Fruit fly (Drosophila melanogaster) whole organism, prepupa: Measurements from ENCODE around the gene CG4080.

ENCODE experiments used
- CG10631 ChIP-seq: fragments of 200-800 bp; sonication (Bioruptor generic); optimal IDR thresholded peaks from 2 replicates; lab custom pipeline; 2016; ENCODE audit warnings: missing biosample characterization, missing genetic modification characterization
- CG10669 ChIP-seq: fragments of 200-800 bp; sonication (Bioruptor generic); optimal IDR thresholded peaks from 3 replicates; lab custom pipeline; 2018; ENCODE audit warnings: missing biosample characterization, mild to moderate bottlenecking, missing genetic modification characterization, moderate library complexity
- CG11902 ChIP-seq: fragments of 200-800 bp; sonication (Bioruptor generic); optimal IDR thresholded peaks from 3 replicates; lab custom pipeline; 2016; ENCODE audit warnings: missing biosample characterization, missing genetic modification characterization
- CG15336 ChIP-seq: fragments of 200-800 bp; sonication (Bioruptor generic); IDR thresholded peaks from 2 replicates; pipeline ENCODE4 v1.3.6; 2022; ENCODE audit warnings: missing biosample characterization, missing genetic modification characterization
- CG1621 ChIP-seq: fragments of 200-800 bp; sonication (Bioruptor generic); optimal IDR thresholded peaks from 3 replicates; lab custom pipeline; 2018; ENCODE audit warnings: missing biosample characterization, mild to moderate bottlenecking, missing genetic modification characterization
- CG16779 ChIP-seq: fragments of 200-800 bp; sonication (Bioruptor generic); optimal IDR thresholded peaks from 3 replicates; lab custom pipeline; 2017; ENCODE audit warnings: missing biosample characterization, mild to moderate bottlenecking, missing genetic modification characterization
- CG34406 ChIP-seq: fragments of 200-800 bp; sonication (Bioruptor generic); optimal IDR thresholded peaks from 3 replicates; lab custom pipeline; 2016; ENCODE audit warnings: missing biosample characterization, missing genetic modification characterization
- CG4318 ChIP-seq: fragments of 200-800 bp; sonication (Bioruptor generic); optimal IDR thresholded peaks from 3 replicates; lab custom pipeline; 2017; ENCODE audit warnings: missing biosample characterization, mild to moderate bottlenecking, missing genetic modification characterization
- CG6163 ChIP-seq: fragments of 200-800 bp; sonication (Bioruptor generic); IDR thresholded peaks from 3 replicates; pipeline ENCODE4 v1.3.6; 2022; ENCODE audit warnings: missing biosample characterization, missing genetic modification characterization
- CG6276 ChIP-seq: fragments of 200-800 bp; sonication (Bioruptor generic); optimal IDR thresholded peaks from 2 replicates; lab custom pipeline; 2017; ENCODE audit warnings: missing biosample characterization, mild to moderate bottlenecking, missing genetic modification characterization
- CG6792 ChIP-seq: fragments of 200-800 bp; sonication (Bioruptor generic); optimal IDR thresholded peaks from 3 replicates; lab custom pipeline; 2016; ENCODE audit warnings: missing biosample characterization, missing genetic modification characterization
- CG6808 ChIP-seq: fragments of 200-800 bp; sonication (Bioruptor generic); optimal IDR thresholded peaks from 3 replicates; lab custom pipeline; 2017; ENCODE audit warnings: missing biosample characterization, missing genetic modification characterization, mild to moderate bottlenecking, moderate library complexity, missing genetic modification reagents
- CG6854 ChIP-seq: fragments of 200-800 bp; sonication (Bioruptor generic); optimal IDR thresholded peaks from 2 replicates; lab custom pipeline; 2017; ENCODE audit warnings: missing biosample characterization, mild to moderate bottlenecking, missing genetic modification characterization
- CG7368 ChIP-seq: fragments of 200-800 bp; sonication (Bioruptor generic); optimal IDR thresholded peaks from 3 replicates; lab custom pipeline; 2016; ENCODE audit warnings: missing biosample characterization, missing genetic modification characterization
- CG8319 ChIP-seq: fragments of 200-800 bp; sonication (Bioruptor generic); optimal IDR thresholded peaks from 3 replicates; lab custom pipeline; 2016; ENCODE audit warnings: missing biosample characterization, missing genetic modification characterization
- CG8632 ChIP-seq: fragments of 200-800 bp; sonication (Bioruptor generic); optimal IDR thresholded peaks from 3 replicates; lab custom pipeline; 2016; ENCODE audit warnings: missing biosample characterization, missing genetic modification characterization
- CG9139 ChIP-seq: fragments of 200-800 bp; sonication (Bioruptor generic); optimal IDR thresholded peaks from 3 replicates; lab custom pipeline; 2017; ENCODE audit warnings: missing biosample characterization, mild to moderate bottlenecking, missing genetic modification characterization
- Eip75B ChIP-seq: fragments of 200-800 bp; sonication (Bioruptor generic); optimal IDR thresholded peaks from 3 replicates; lab custom pipeline; 2016; ENCODE audit warnings: missing biosample characterization, missing genetic modification characterization
- Eip78C ChIP-seq: fragments of 200-800 bp; sonication (Bioruptor generic); peaks from one replicate; lab custom pipeline; 2016; ENCODE audit warnings: missing biosample characterization, missing genetic modification characterization
- Eip93F ChIP-seq: fragments of 200-800 bp; sonication (Bioruptor generic); optimal IDR thresholded peaks from 2 replicates; lab custom pipeline; 2016; ENCODE audit warnings: missing biosample characterization, mild to moderate bottlenecking, missing genetic modification characterization
- Ets21C ChIP-seq: fragments of 200-800 bp; sonication (Bioruptor generic); optimal IDR thresholded peaks from 3 replicates; lab custom pipeline; 2016; ENCODE audit warnings: missing biosample characterization, missing genetic modification characterization
- Ets96B ChIP-seq: fragments of 200-800 bp; optimal IDR thresholded peaks from 2 replicates; lab custom pipeline; 2019; ENCODE audit warnings: missing biosample characterization, mild to moderate bottlenecking, missing genetic modification characterization, moderate library complexity
- Gug ChIP-seq: fragments of 200-800 bp; sonication (Bioruptor generic); IDR thresholded peaks from 2 replicates; pipeline ENCODE4 v1.3.6; 2022; ENCODE audit warnings: missing biosample characterization, missing genetic modification characterization
- Hr38 ChIP-seq: sonication (Bioruptor generic); optimal IDR thresholded peaks from 2 replicates; lab custom pipeline; 2016; ENCODE audit warnings: missing biosample characterization, missing genetic modification characterization
- Hr39 ChIP-seq: fragments of 200-800 bp; sonication (Bioruptor generic); optimal IDR thresholded peaks from 2 replicates; lab custom pipeline; 2016; ENCODE audit warnings: missing biosample characterization, missing genetic modification characterization
- Hr4 ChIP-seq: fragments of 200-800 bp; sonication (Bioruptor generic); optimal IDR thresholded peaks from 3 replicates; lab custom pipeline; 2016; ENCODE audit warnings: missing biosample characterization, missing genetic modification characterization
- Lpt ChIP-seq: fragments of 200-800 bp; sonication (Bioruptor generic); optimal IDR thresholded peaks from 3 replicates; lab custom pipeline; 2016; ENCODE audit warnings: missing biosample characterization, missing genetic modification characterization
- Met ChIP-seq: fragments of 200-800 bp; sonication (Bioruptor generic); optimal IDR thresholded peaks from 3 replicates; lab custom pipeline; 2016; ENCODE audit warnings: missing biosample characterization, missing genetic modification characterization
- Sox14 ChIP-seq: fragments of 200-800 bp; sonication (Bioruptor generic); optimal IDR thresholded peaks from 3 replicates; lab custom pipeline; 2016; ENCODE audit warnings: missing biosample characterization, missing genetic modification characterization
- Sox15 ChIP-seq: fragments of 200-800 bp; sonication (Bioruptor generic); optimal IDR thresholded peaks from 3 replicates; lab custom pipeline; 2016; ENCODE audit warnings: missing biosample characterization, missing genetic modification characterization
- achi ChIP-seq: fragments of 200-800 bp; sonication (Bioruptor generic); optimal IDR thresholded peaks from 3 replicates; lab custom pipeline; 2016; ENCODE audit warnings: missing biosample characterization, missing genetic modification characterization
- acj6 ChIP-seq: fragments of 200-800 bp; sonication (Bioruptor generic); optimal IDR thresholded peaks from 3 replicates; lab custom pipeline; 2016; ENCODE audit warnings: missing biosample characterization, missing genetic modification characterization
- cyc ChIP-seq: fragments of 200-800 bp; sonication (Bioruptor generic); optimal IDR thresholded peaks from 3 replicates; lab custom pipeline; 2016; ENCODE audit warnings: missing biosample characterization, missing genetic modification characterization
- dac ChIP-seq: fragments of 200-800 bp; sonication (Bioruptor generic); optimal IDR thresholded peaks from 2 replicates; lab custom pipeline; 2017; ENCODE audit warnings: missing biosample characterization, mild to moderate bottlenecking, missing genetic modification characterization
- dsx ChIP-seq: fragments of 200-800 bp; optimal IDR thresholded peaks from 3 replicates; lab custom pipeline; 2019; ENCODE audit warnings: missing biosample characterization, mild to moderate bottlenecking, missing genetic modification characterization, moderate library complexity; ENCODE audit not compliant: poor library complexity, severe bottlenecking
- eg ChIP-seq: fragments of 200-800 bp; sonication (Bioruptor generic); IDR thresholded peaks from 3 replicates; pipeline ENCODE4 v1.3.6; 2022; ENCODE audit warnings: missing biosample characterization, missing genetic modification characterization
- esn ChIP-seq: fragments of 200-800 bp; sonication (Bioruptor generic); optimal IDR thresholded peaks from 2 replicates; lab custom pipeline; 2016; ENCODE audit warnings: missing biosample characterization, mild to moderate bottlenecking, missing genetic modification characterization, moderate library complexity
- fd59A ChIP-seq: fragments of 200-800 bp; sonication (Bioruptor generic); optimal IDR thresholded peaks from 2 replicates; lab custom pipeline; 2017; ENCODE audit warnings: missing biosample characterization, mild to moderate bottlenecking, missing genetic modification characterization, missing genetic modification reagents
- fkh ChIP-seq: fragments of 200-800 bp; sonication (Bioruptor generic); optimal IDR thresholded peaks from 3 replicates; lab custom pipeline; 2017; ENCODE audit warnings: missing biosample characterization, mild to moderate bottlenecking, missing genetic modification characterization, moderate library complexity
- lz ChIP-seq: fragments of 200-800 bp; sonication (Bioruptor generic); optimal IDR thresholded peaks from 3 replicates; lab custom pipeline; 2016; ENCODE audit warnings: missing biosample characterization, missing genetic modification characterization
- pdm3 ChIP-seq: fragments of 200-800 bp; sonication (Bioruptor generic); optimal IDR thresholded peaks from 3 replicates; lab custom pipeline; 2016; ENCODE audit warnings: missing biosample characterization, missing genetic modification characterization
- salr ChIP-seq, 2 experiments: fragments of 200-800 bp; sonication (Bioruptor generic); optimal IDR thresholded peaks; 3 replicates each; lab custom pipeline; 2016 to 2018; ENCODE audit warnings: missing biosample characterization in 2 of 2, missing genetic modification characterization in 2 of 2, mild to moderate bottlenecking in 1 of 2
- spab ChIP-seq: fragments of 200-800 bp; sonication (Bioruptor generic); optimal IDR thresholded peaks from 2 replicates; lab custom pipeline; 2017; ENCODE audit warnings: missing biosample characterization, mild to moderate bottlenecking, missing genetic modification characterization, missing genetic modification reagents
- ss ChIP-seq, 2 experiments: fragments of 200-800 bp; sonication (Bioruptor generic); optimal IDR thresholded peaks; 2 replicates in 1 of 2; 3 replicates in 1 of 2; lab custom pipeline; 2017 to 2018; ENCODE audit warnings: mild to moderate bottlenecking in 2 of 2, missing biosample characterization in 2 of 2, missing genetic modification characterization in 2 of 2, moderate library complexity in 1 of 2
- svp ChIP-seq: fragments of 200-800 bp; sonication (Bioruptor generic); peaks from one replicate; lab custom pipeline; 2016; ENCODE audit warnings: missing biosample characterization, missing genetic modification characterization
- topi ChIP-seq: fragments of 200-800 bp; sonication (Bioruptor generic); optimal IDR thresholded peaks from 3 replicates; lab custom pipeline; 2016; ENCODE audit warnings: missing biosample characterization, missing genetic modification characterization
- vri ChIP-seq: fragments of 200-800 bp; sonication (Bioruptor generic); optimal IDR thresholded peaks from 3 replicates; lab custom pipeline; 2016; ENCODE audit warnings: missing biosample characterization, mild to moderate bottlenecking, missing genetic modification characterization

Gene CG4080

dm6 chr3L:9420054-9420818 lies 21.2 kb upstream of the CG4080 start (continued):
- TF ChIP-seq Ets21C (GFP tag; lab: Kevin White, UChicago) (peak; percentile 95), dsx (peak; percentile 100), achi (peak; percentile 96), acj6 (GFP tag; lab: Kevin White, UChicago) (peak; percentile 96), CG11902 (GFP tag; lab: Kevin White, UChicago) (peak; percentile 95), CG6792 (GFP tag; lab: Kevin White, UChicago) (peak; percentile 98), Lpt (peak; percentile 84), CG10631 (GFP tag; lab: Kevin White, UChicago) (peak; percentile 94), Ets96B (peak; percentile 97), fd59A (peak; percentile 95), Eip93F (GFP tag; lab: Kevin White, UChicago) (peak; percentile 88), CG34406 (GFP tag; lab: Kevin White, UChicago) (peak; percentile 97), CG6808 (GFP tag; lab: Kevin White, UChicago) (peak; percentile 93), svp (GFP tag; lab: Kevin White, UChicago) (peak; percentile 99), ss (GFP tag; optimal IDR thresholded peaks at IDR 0.05; lab: Kevin White, UChicago) (peak; percentile 93 to 96), Met (GFP tag; lab: Kevin White, UChicago) (peak; percentile 98), CG8632 (GFP tag; lab: Kevin White, UChicago) (peak; percentile 97), vri (GFP tag; lab: Kevin White, UChicago) (peak; percentile 89), Sox14 (GFP tag; lab: Kevin White, UChicago) (peak; percentile 98), lz (peak; percentile 98)

dm6 chr3L:9419328-9419727 lies 20.3 kb upstream of the CG4080 start:
- TF ChIP-seq fkh (GFP tag; lab: Kevin White, UChicago) (no peak), svp (GFP tag; lab: Kevin White, UChicago) (peak; percentile 67), CG9139 (GFP tag; lab: Kevin White, UChicago) (no peak), CG34406 (GFP tag; lab: Kevin White, UChicago) (peak; percentile 63), Eip75B (no peak), salr (GFP tag; optimal IDR thresholded peaks at IDR 0.05; lab: Kevin White, UChicago) (no peak), CG4318 (GFP tag; lab: Kevin White, UChicago) (peak; percentile 45), eg (GFP tag; lab: Robert Waterston, UW) (peak; percentile 91), CG1621 (tag; lab: Kevin White, UChicago) (no peak), Gug (GFP tag; lab: Robert Waterston, UW) (peak; percentile 74), lz (no peak), fd59A (peak; percentile 22), CG10669 (GFP tag; lab: Kevin White, UChicago) (peak; percentile 64), CG6276 (peak; percentile 67), CG6163 (GFP tag; lab: Robert Waterston, UW) (peak; percentile 85), Eip78C (GFP tag; lab: Kevin White, UChicago) (peak; percentile 87), topi (GFP tag; lab: Kevin White, UChicago) (peak; percentile 72), Hr4 (GFP tag; lab: Kevin White, UChicago) (peak; percentile 50), CG15336 (GFP tag; lab: Robert Waterston, UW) (peak; percentile 85), spab (GFP tag; lab: Kevin White, UChicago) (no peak), Hr39 (GFP tag; lab: Kevin White, UChicago) (peak; percentile 64), esn (peak; percentile 3), CG16779 (tag; lab: Kevin White, UChicago) (no peak), CG6854 (no peak), CG6792 (GFP tag; lab: Kevin White, UChicago) (no peak), Ets96B (peak; percentile 43), CG6808 (GFP tag; lab: Kevin White, UChicago) (no peak), Sox15 (GFP tag; lab: Kevin White, UChicago) (peak; percentile 43), dsx (no peak), cyc (GFP tag; lab: Kevin White, UChicago) (peak; percentile 77), vri (GFP tag; lab: Kevin White, UChicago) (no peak), CG8319 (GFP tag; lab: Kevin White, UChicago) (peak; percentile 30), dac (no peak), CG7368 (peak; percentile 59), Lpt (peak; percentile 61), Hr38 (no peak), acj6 (GFP tag; lab: Kevin White, UChicago) (peak; percentile 60), pdm3 (GFP tag; lab: Kevin White, UChicago) (peak; percentile 63), Ets21C (GFP tag; lab: Kevin White, UChicago) (no peak)
